Worm (Caenorhabditis elegans) whole organism, L2 larva: ENCODE data around the gene C06G3.3.

Experiments used
- C34F6.9 ChIP-seq: fragments of 150-350 bp; optimal IDR thresholded peaks from 2 replicates; lab custom pipeline; 2014; ENCODE audit warnings: missing biosample characterization, missing genetic modification characterization
- F13H6.1 ChIP-seq: sonication (generic microtip); optimal IDR thresholded peaks from 2 replicates; lab custom pipeline; 2016; ENCODE audit warnings: missing genetic modification characterization, missing compliant biosample characterization
- R02D3.7 ChIP-seq: fragments of 150-350 bp; optimal IDR thresholded peaks from 2 replicates; lab custom pipeline; 2014; ENCODE audit warnings: missing biosample characterization, missing genetic modification characterization
- Y55F3AM.14 ChIP-seq: fragments of 200-800 bp; sonication (Bioruptor generic); optimal IDR thresholded peaks from 2 replicates; lab custom pipeline; 2018; ENCODE audit warnings: mild to moderate bottlenecking, missing genetic modification characterization, missing compliant biosample characterization
- ZK546.5 ChIP-seq: sonication (generic microtip); optimal IDR thresholded peaks from 2 replicates; lab custom pipeline; 2017; ENCODE audit warnings: missing biosample characterization, missing genetic modification characterization
- alr-1 ChIP-seq: fragments of 150-350 bp; optimal IDR thresholded peaks from 2 replicates; lab custom pipeline; 2014; ENCODE audit warnings: missing biosample characterization, missing genetic modification characterization
- aly-2 ChIP-seq: fragments of 150-350 bp; optimal IDR thresholded peaks from 2 replicates; lab custom pipeline; 2014; ENCODE audit warnings: missing biosample characterization, missing genetic modification characterization
- ama-1 ChIP-seq: fragments of 150-350 bp; optimal IDR thresholded peaks from 2 replicates; lab custom pipeline; 2018; ENCODE audit warnings: inconsistent platforms
- blmp-1 ChIP-seq: sonication (generic microtip); optimal IDR thresholded peaks from 2 replicates; lab custom pipeline; 2017; ENCODE audit warnings: missing genetic modification characterization, mild to moderate bottlenecking, missing compliant biosample characterization, antibody characterized with exemption, moderate library complexity; ENCODE audit not compliant: insufficient read depth
- ceh-16 ChIP-seq: fragments of 150-350 bp; optimal IDR thresholded peaks from 2 replicates; lab custom pipeline; 2014; ENCODE audit warnings: missing biosample characterization, missing genetic modification characterization
- ceh-82 ChIP-seq: fragments of 150-350 bp; optimal IDR thresholded peaks from 2 replicates; lab custom pipeline; 2014; ENCODE audit warnings: missing biosample characterization, missing genetic modification characterization
- crh-2 ChIP-seq: sonication (generic microtip); optimal IDR thresholded peaks from 2 replicates; lab custom pipeline; 2017; ENCODE audit warnings: missing biosample characterization, missing genetic modification characterization
- dmd-4 ChIP-seq: sonication (generic microtip); optimal IDR thresholded peaks from 2 replicates; lab custom pipeline; 2017; ENCODE audit warnings: missing biosample characterization, missing genetic modification characterization
- egl-27 ChIP-seq: sonication (generic microtip); optimal IDR thresholded peaks from 3 replicates; lab custom pipeline; 2017; ENCODE audit warnings: missing biosample characterization, missing genetic modification reagents, missing genetic modification characterization
- elt-1 ChIP-seq: fragments of 150-350 bp; optimal IDR thresholded peaks from 2 replicates; lab custom pipeline; 2014; ENCODE audit warnings: missing biosample characterization, missing genetic modification characterization
- elt-3 ChIP-seq: sonication (generic microtip); optimal IDR thresholded peaks from 2 replicates; lab custom pipeline; 2017; ENCODE audit warnings: missing biosample characterization, missing genetic modification characterization
- fos-1 ChIP-seq: fragments of 150-350 bp; optimal IDR thresholded peaks from 2 replicates; lab custom pipeline; 2014; ENCODE audit warnings: missing biosample characterization, missing genetic modification characterization
- gmeb-1 ChIP-seq: fragments of 150-350 bp; optimal IDR thresholded peaks from 2 replicates; lab custom pipeline; 2014; ENCODE audit warnings: missing biosample characterization, missing genetic modification characterization
- lin-11 ChIP-seq: fragments of 150-350 bp; sonication (generic microtip); optimal IDR thresholded peaks from 2 replicates; lab custom pipeline; 2014; ENCODE audit warnings: missing biosample characterization, missing genetic modification characterization, inconsistent platforms, mixed read lengths
- lin-13 ChIP-seq: fragments of 150-350 bp; optimal IDR thresholded peaks from 2 replicates; lab custom pipeline; 2014; ENCODE audit warnings: missing biosample characterization, missing genetic modification reagents, missing genetic modification characterization
- lin-39 ChIP-seq: fragments of 150-350 bp; optimal IDR thresholded peaks from 2 replicates; lab custom pipeline; 2014; ENCODE audit warnings: missing biosample characterization, missing genetic modification reagents, missing genetic modification characterization
- lsy-2 ChIP-seq, 2 experiments: fragments of 150-350 bp in 1 of 2; sonication (generic microtip) in 1 of 2; optimal IDR thresholded peaks; 2 replicates each; lab custom pipeline; 2014 to 2017; ENCODE audit warnings: missing biosample characterization in 2 of 2, missing genetic modification characterization in 2 of 2
- mab-5 ChIP-seq: fragments of 150-350 bp; optimal IDR thresholded peaks from 2 replicates; lab custom pipeline; 2014; ENCODE audit warnings: missing biosample characterization, missing genetic modification characterization
- mbf-1 ChIP-seq: sonication (generic microtip); optimal IDR thresholded peaks from 2 replicates; lab custom pipeline; 2017; ENCODE audit warnings: missing biosample characterization, missing genetic modification characterization
- mdl-1 ChIP-seq, 2 experiments: fragments of 150-350 bp in 1 of 2; sonication (generic microtip) in 1 of 2; optimal IDR thresholded peaks; 2 replicates each; lab custom pipeline; 2017; ENCODE audit warnings: missing biosample characterization in 2 of 2, missing genetic modification characterization in 2 of 2
- nhr-10 ChIP-seq: sonication (generic microtip); optimal IDR thresholded peaks from 2 replicates; lab custom pipeline; 2017; ENCODE audit warnings: missing biosample characterization, missing genetic modification characterization
- nhr-11 ChIP-seq: fragments of 150-350 bp; optimal IDR thresholded peaks from 2 replicates; lab custom pipeline; 2014; ENCODE audit warnings: missing biosample characterization, missing genetic modification characterization
- nhr-12 ChIP-seq: fragments of 150-350 bp; optimal IDR thresholded peaks from 2 replicates; lab custom pipeline; 2014; ENCODE audit warnings: missing biosample characterization, missing genetic modification characterization
- nhr-129 ChIP-seq: fragments of 150-350 bp; optimal IDR thresholded peaks from 2 replicates; lab custom pipeline; 2014; ENCODE audit warnings: missing biosample characterization, missing genetic modification characterization
- nhr-21 ChIP-seq: fragments of 150-350 bp; optimal IDR thresholded peaks from 2 replicates; lab custom pipeline; 2014; ENCODE audit warnings: missing biosample characterization, missing genetic modification characterization
- nhr-23 ChIP-seq: fragments of 150-350 bp; optimal IDR thresholded peaks from 2 replicates; lab custom pipeline; 2014; ENCODE audit warnings: missing biosample characterization, missing genetic modification reagents, missing genetic modification characterization
- nhr-237 ChIP-seq: fragments of 150-350 bp; optimal IDR thresholded peaks from 2 replicates; lab custom pipeline; 2014; ENCODE audit warnings: missing biosample characterization, missing genetic modification characterization
- nhr-25 ChIP-seq: fragments of 150-350 bp; sonication (generic microtip); optimal IDR thresholded peaks from 3 replicates; lab custom pipeline; 2014; ENCODE audit warnings: missing biosample characterization, missing genetic modification characterization
- nhr-6 ChIP-seq: fragments of 150-350 bp; optimal IDR thresholded peaks from 2 replicates; lab custom pipeline; 2014; ENCODE audit warnings: missing biosample characterization, missing genetic modification characterization
- nhr-77 ChIP-seq: fragments of 150-350 bp; optimal IDR thresholded peaks from 2 replicates; lab custom pipeline; 2014; ENCODE audit warnings: missing biosample characterization, missing genetic modification characterization
- peb-1 ChIP-seq: fragments of 150-350 bp; optimal IDR thresholded peaks from 2 replicates; lab custom pipeline; 2014; ENCODE audit warnings: missing biosample characterization, missing genetic modification characterization
- sem-4 ChIP-seq: fragments of 150-350 bp; optimal IDR thresholded peaks from 2 replicates; lab custom pipeline; 2014; ENCODE audit warnings: missing biosample characterization, missing genetic modification reagents, missing genetic modification characterization
- skn-1 ChIP-seq: sonication (generic microtip); optimal IDR thresholded peaks from 2 replicates; lab custom pipeline; 2017; ENCODE audit warnings: missing biosample characterization, missing genetic modification characterization
- sma-3 ChIP-seq: sonication (generic microtip); optimal IDR thresholded peaks from 2 replicates; lab custom pipeline; 2016; ENCODE audit warnings: missing genetic modification reagents, missing genetic modification characterization, missing compliant biosample characterization
- sma-9 ChIP-seq, 2 experiments: fragments of 150-350 bp in 1 of 2; sonication (generic microtip) in 1 of 2; optimal IDR thresholded peaks; 2 replicates each; lab custom pipeline; 2014 to 2016; ENCODE audit warnings: missing genetic modification characterization in 2 of 2, mild to moderate bottlenecking in 1 of 2, missing biosample characterization in 1 of 2, missing compliant biosample characterization in 1 of 2, missing genetic modification reagents in 1 of 2, moderate library complexity in 1 of 2
- snpc-4 ChIP-seq: fragments of 150-350 bp; optimal IDR thresholded peaks from 2 replicates; lab custom pipeline; 2014; ENCODE audit warnings: missing biosample characterization, missing genetic modification characterization
- unc-39 ChIP-seq: fragments of 150-350 bp; optimal IDR thresholded peaks from 2 replicates; lab custom pipeline; 2014; ENCODE audit warnings: missing biosample characterization, missing genetic modification characterization
- unc-55 ChIP-seq: fragments of 150-350 bp; sonication (generic microtip); optimal IDR thresholded peaks from 3 replicates; lab custom pipeline; 2014; ENCODE audit warnings: missing biosample characterization, missing genetic modification reagents, missing genetic modification characterization
- unc-62 ChIP-seq: fragments of 150-350 bp; optimal IDR thresholded peaks from 2 replicates; lab custom pipeline; 2014; ENCODE audit warnings: missing biosample characterization, missing genetic modification reagents, missing genetic modification characterization
- ztf-1 ChIP-seq: fragments of 200-800 bp; sonication (Bioruptor generic); conservative IDR thresholded peaks from 2 replicates; pipeline ENCODE4 v1.3.6; 2022; ENCODE audit warnings: missing genetic modification characterization, missing compliant biosample characterization
- ztf-11 ChIP-seq: sonication (generic microtip); optimal IDR thresholded peaks from 2 replicates; lab custom pipeline; 2017; ENCODE audit warnings: missing biosample characterization, missing genetic modification characterization
- ztf-4 ChIP-seq: fragments of 150-350 bp; optimal IDR thresholded peaks from 2 replicates; lab custom pipeline; 2014; ENCODE audit warnings: missing biosample characterization, missing genetic modification characterization

Gene C06G3.3

ce11 chrIV:7047762-7048178 is 11.8 kb downstream of the C06G3.3 start (continued):
- peak; percentile 84 for TF ChIP-seq sma-3 (GFP tag; lab: Kevin White, UChicago)
- TF ChIP-seq unc-62 (GFP tag; lab: Kevin White, UChicago) = no peak
- TF ChIP-seq snpc-4 (tag; lab: Kevin White, UChicago) = no peak
- TF ChIP-seq ama-1 (lab: Kevin White, UChicago) = peak; percentile 28
- TF ChIP-seq Y55F3AM.14 (GFP tag; lab: Kevin White, UChicago) = peak; percentile 24

DNA sequence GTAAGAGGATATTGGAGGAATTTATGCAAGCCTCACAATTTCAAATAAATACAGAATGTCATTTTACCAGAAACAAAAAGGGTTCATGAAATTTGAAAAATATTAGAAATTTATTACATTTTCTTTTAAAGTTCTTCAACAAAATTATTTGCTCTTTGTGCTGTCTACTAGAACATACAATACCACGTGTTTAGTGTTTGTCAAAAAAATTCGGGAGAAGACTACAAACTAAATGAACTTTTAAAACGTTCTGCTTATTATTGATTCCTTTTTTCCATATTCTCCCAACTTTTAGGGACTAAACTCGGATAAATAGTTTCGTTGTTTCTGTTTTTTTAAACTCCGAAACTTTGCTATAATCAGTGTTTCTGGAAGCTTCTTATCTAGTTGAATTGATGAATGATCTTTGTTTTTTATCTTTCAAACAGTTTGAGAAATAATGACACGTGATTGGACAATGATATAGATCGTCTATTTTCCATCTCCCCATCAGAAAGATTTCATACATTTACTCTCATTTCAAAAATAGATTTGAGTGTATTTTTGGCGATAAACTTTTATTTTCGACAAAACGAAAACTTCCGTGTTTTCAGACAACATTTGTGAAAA is 12.8 kb downstream of the C06G3.3 start:
- peak; percentile 13 for TF ChIP-seq nhr-21 (tag; lab: Kevin White, UChicago)
- no peak for TF ChIP-seq alr-1 (tag; lab: Kevin White, UChicago)
- TF ChIP-seq blmp-1 (tag; lab: Kevin White, UChicago) = peak; percentile 27
- TF ChIP-seq lsy-2 (tag; optimal IDR thresholded peaks at IDR 0.05; lab: Kevin White, UChicago) = peak in 1 of 2 experiments; percentile 24
- peak; percentile 4 for TF ChIP-seq gmeb-1 (tag; lab: Kevin White, UChicago)
- TF ChIP-seq sma-9 (GFP tag; optimal IDR thresholded peaks at IDR 0.05; lab: Kevin White, UChicago) = peak; percentile 6
- TF ChIP-seq sma-9 (tag; optimal IDR thresholded peaks at IDR 0.05; lab: Kevin White, UChicago) = no peak
- TF ChIP-seq sma-3 (GFP tag; lab: Kevin White, UChicago) = peak; percentile 54
- TF ChIP-seq crh-2 (tag; lab: Kevin White, UChicago) = peak; percentile 35
- no peak for TF ChIP-seq ztf-1 (GFP tag; lab: Robert Waterston, UW)
- no peak for TF ChIP-seq mdl-1 (tag; optimal IDR thresholded peaks at IDR 0.05; lab: Kevin White, UChicago)
- TF ChIP-seq ceh-82 (tag; lab: Kevin White, UChicago) = no peak
- peak; percentile 46 for TF ChIP-seq nhr-25 (tag; lab: Kevin White, UChicago)

- peak; percentile 45 for TF ChIP-seq lin-13
- TF ChIP-seq ceh-82 (tag; lab: Kevin White, UChicago) = no peak
- no peak for TF ChIP-seq nhr-77 (tag; lab: Kevin White, UChicago)
- TF ChIP-seq R02D3.7 (tag; lab: Kevin White, UChicago) = no peak
- peak; percentile 49 for TF ChIP-seq Y55F3AM.14 (GFP tag; lab: Kevin White, UChicago)
- TF ChIP-seq ZK546.5 (tag; lab: Kevin White, UChicago) = no peak
- peak; percentile 71 for TF ChIP-seq F13H6.1 (tag; lab: Kevin White, UChicago)
- TF ChIP-seq ztf-11 (tag; lab: Kevin White, UChicago) = no peak
- TF ChIP-seq elt-1 (tag; lab: Kevin White, UChicago) = no peak
- TF ChIP-seq peb-1 (tag; lab: Kevin White, UChicago) = no peak
- no peak for TF ChIP-seq nhr-6
- peak; percentile 61 for TF ChIP-seq gmeb-1 (tag; lab: Kevin White, UChicago)
- peak; percentile 72 for TF ChIP-seq nhr-21 (tag; lab: Kevin White, UChicago)
- no peak for TF ChIP-seq nhr-23
- TF ChIP-seq ztf-1 (GFP tag; lab: Robert Waterston, UW) = no peak
- no peak for TF ChIP-seq elt-3 (tag; lab: Kevin White, UChicago)
- TF ChIP-seq mdl-1 (tag; optimal IDR thresholded peaks at IDR 0.05; lab: Kevin White, UChicago) = no peak
- peak; percentile 1 for TF ChIP-seq snpc-4 (tag; lab: Kevin White, UChicago)
- TF ChIP-seq nhr-237 (tag; lab: Kevin White, UChicago) = no peak
- no peak for TF ChIP-seq aly-2
- TF ChIP-seq unc-62 (GFP tag; lab: Kevin White, UChicago) = no peak
- peak; percentile 65 for TF ChIP-seq fos-1 (tag; lab: Kevin White, UChicago)
- TF ChIP-seq blmp-1 (tag; lab: Kevin White, UChicago) = peak; percentile 85
- peak; percentile 38 for TF ChIP-seq sem-4 (tag; lab: Kevin White, UChicago)
- no peak for TF ChIP-seq ama-1 (lab: Kevin White, UChicago)
- TF ChIP-seq mab-5 (tag; lab: Kevin White, UChicago) = no peak
- TF ChIP-seq nhr-25 (tag; lab: Kevin White, UChicago) = peak; percentile 95
- TF ChIP-seq ztf-4 (tag; lab: Kevin White, UChicago) = peak; percentile 71
- no peak for TF ChIP-seq unc-55
- TF ChIP-seq nhr-12 (tag; lab: Kevin White, UChicago) = no peak
- TF ChIP-seq nhr-129 (tag; lab: Kevin White, UChicago) = peak; percentile 77
- no peak for TF ChIP-seq skn-1 (tag; lab: Kevin White, UChicago)
- TF ChIP-seq mbf-1 (tag; lab: Kevin White, UChicago) = no peak
- TF ChIP-seq nhr-10 (tag; lab: Kevin White, UChicago) = no peak
- no peak for TF ChIP-seq lin-39 (tag; lab: Kevin White, UChicago)
- peak; percentile 65 for TF ChIP-seq egl-27 (tag; lab: Kevin White, UChicago)
- TF ChIP-seq unc-39 (tag; lab: Kevin White, UChicago) = no peak
- no peak for TF ChIP-seq lin-11 (tag; lab: Kevin White, UChicago)
- TF ChIP-seq C34F6.9 (tag; lab: Kevin White, UChicago) = no peak
- TF ChIP-seq ceh-16 (tag; lab: Kevin White, UChicago) = no peak
- no peak for TF ChIP-seq dmd-4 (tag; lab: Kevin White, UChicago)
- TF ChIP-seq nhr-11 = no peak
These were observed 13.8 kb downstream of the C06G3.3 start, which contains the start of gene nhr-105 for ce11 chrIV:7049672-7050206. Gene nhr-105, plus strand, starts transcription at chrIV:7050156.
